Worm (Caenorhabditis elegans): ENCODE data around the gene mltn-9.

ce11 chrII:14610492-14611142, 5.2 kb upstream of the mltn-9 start:
- TF ChIP-seq tab-1 (GFP tag; IDR thresholded peaks at IDR 0.05) (no peak), flt-1 (GFP tag; IDR thresholded peaks at IDR 0.05) (no peak), T22C8.4 (GFP tag; IDR thresholded peaks at IDR 0.05) (no peak), klf-2 (GFP tag; conservative IDR thresholded peaks at IDR 0.05) (no peak), ztf-29 (GFP tag; IDR thresholded peaks at IDR 0.05) (no peak), med-1 (GFP tag; optimal IDR thresholded peaks at IDR 0.05; ENCODE audit: insufficient read depth) (no peak)

All from whole organism, midembryonic.